Fruit fly (Drosophila melanogaster): Measurements from ENCODE around the gene CG15812.
A peak's percentile ranks its signal among the peaks of the same experiment; 100 is the strongest.

The CG15812 gene

dm6 chr3L:3197464-3197863 lies 37.7 kb downstream of the CG15812 start, which contains the start of gene CG14966 (continued):
- peak; percentile 39 for TF ChIP-seq tin (GFP tag; optimal IDR thresholded peaks at IDR 0.05)
- TF ChIP-seq maf-S (GFP tag; optimal IDR thresholded peaks at IDR 0.05), result no peak
- TF ChIP-seq mirr (GFP tag; optimal IDR thresholded peaks at IDR 0.05), result peak; percentile 30
- TF ChIP-seq seq (GFP tag; IDR thresholded peaks at IDR 0.05), result no peak
- TF ChIP-seq ssp (GFP tag; IDR thresholded peaks at IDR 0.05), result no peak
- no peak for TF ChIP-seq pb (GFP tag; optimal IDR thresholded peaks at IDR 0.05)
- no peak for TF ChIP-seq Sox100B (GFP tag; optimal IDR thresholded peaks at IDR 0.05)
- peak; percentile 66 for TF ChIP-seq CG17829 (tag; optimal IDR thresholded peaks at IDR 0.05)
- no peak for TF ChIP-seq fd64A (GFP tag; optimal IDR thresholded peaks at IDR 0.05)
- TF ChIP-seq PHDP (tag; optimal IDR thresholded peaks at IDR 0.05), result peak; percentile 1
- peak; percentile 30; the same call in 1 of the 2 replicates for TF ChIP-seq chm (GFP tag; IDR thresholded peaks at IDR 0.05)
- TF ChIP-seq Xrp1 (GFP tag; IDR thresholded peaks at IDR 0.05), result no peak
- TF ChIP-seq CG7839 (tag; optimal IDR thresholded peaks at IDR 0.05), result peak; percentile 23
- TF ChIP-seq knrl (GFP tag; IDR thresholded peaks at IDR 0.05; ENCODE audit: partially characterized antibody), result peak; percentile 88
- peak; percentile 44 for TF ChIP-seq CG2712 (tag; optimal IDR thresholded peaks at IDR 0.05)
- peak; percentile 29 for TF ChIP-seq pho (GFP tag; optimal IDR thresholded peaks at IDR 0.05)
- TF ChIP-seq Max (GFP tag; optimal IDR thresholded peaks at IDR 0.05), result peak; percentile 36
- peak; percentile 38 for TF ChIP-seq Meics (GFP tag; optimal IDR thresholded peaks at IDR 0.05)
- TF ChIP-seq grn (GFP tag; optimal IDR thresholded peaks at IDR 0.05), result peak; percentile 11
- TF ChIP-seq lbe (GFP tag; optimal IDR thresholded peaks at IDR 0.05), result peak; percentile 17
- no peak for TF ChIP-seq gce (GFP tag; IDR thresholded peaks at IDR 0.05)
- peak; percentile 45 for TF ChIP-seq CoRest (tag; optimal IDR thresholded peaks at IDR 0.05)
- TF ChIP-seq CG8290 (GFP tag; optimal IDR thresholded peaks at IDR 0.05), result peak; percentile 5
- peak in 1 of 2 experiments; percentile 71 for TF ChIP-seq CG8290 (tag; optimal IDR thresholded peaks at IDR 0.05)
- no peak for TF ChIP-seq CG4282 (GFP tag; optimal IDR thresholded peaks at IDR 0.05)
- TF ChIP-seq pros (GFP tag; optimal IDR thresholded peaks at IDR 0.05), result no peak
- no peak for TF ChIP-seq lov (optimal IDR thresholded peaks at IDR 0.05)
- no peak for TF ChIP-seq lov (GFP tag; IDR thresholded peaks at IDR 0.05)
- peak; percentile 90 for TF ChIP-seq CG34224 (GFP tag; IDR thresholded peaks at IDR 0.05; ENCODE audit: partially characterized antibody)
- peak; percentile 57; the same call in 2 of the 3 replicates for TF ChIP-seq Dbx (GFP tag; IDR thresholded peaks at IDR 0.05)
- no peak for TF ChIP-seq wek (GFP tag; optimal IDR thresholded peaks at IDR 0.05)
- TF ChIP-seq bab2 (GFP tag; optimal IDR thresholded peaks at IDR 0.05), result peak; percentile 10
- no peak for TF ChIP-seq ara (GFP tag; IDR thresholded peaks at IDR 0.05)
- peak; percentile 15 for TF ChIP-seq CG3995 (GFP tag; optimal IDR thresholded peaks at IDR 0.05)
- TF ChIP-seq Bdp1 (GFP tag; optimal IDR thresholded peaks at IDR 0.05), result no peak
- TF ChIP-seq p53 (GFP tag; optimal IDR thresholded peaks at IDR 0.05), result peak; percentile 11
- TF ChIP-seq Dad (GFP tag; optimal IDR thresholded peaks at IDR 0.05), result no peak
- TF ChIP-seq Ravus (GFP tag; IDR thresholded peaks at IDR 0.05), result no peak
- TF ChIP-seq Mes4 (GFP tag; optimal IDR thresholded peaks at IDR 0.05), result no peak
- peak; percentile 78 for TF ChIP-seq CG9932 (GFP tag; IDR thresholded peaks at IDR 0.05)
- TF ChIP-seq CG8478 (optimal IDR thresholded peaks at IDR 0.05), result no peak
- TF ChIP-seq CG11085 (GFP tag; IDR thresholded peaks at IDR 0.05), result no peak
- TF ChIP-seq Antp (GFP tag; optimal IDR thresholded peaks at IDR 0.05), result peak; percentile 22
- TF ChIP-seq CG14667 (GFP tag; IDR thresholded peaks at IDR 0.05), result no peak
- peak; percentile 96 for TF ChIP-seq scrt (GFP tag; optimal IDR thresholded peaks at IDR 0.05)
- TF ChIP-seq H15 (GFP tag; IDR thresholded peaks at IDR 0.05), result no peak
- no peak for TF ChIP-seq CG17568 (GFP tag; optimal IDR thresholded peaks at IDR 0.05)
- peak; percentile 43 for TF ChIP-seq luna (GFP tag; optimal IDR thresholded peaks at IDR 0.05)
- TF ChIP-seq hbn (GFP tag; IDR thresholded peaks at IDR 0.05; ENCODE audit: partially characterized antibody), result peak; percentile 85
- peak; percentile 84 to 98 for TF ChIP-seq crp (GFP tag; optimal IDR thresholded peaks at IDR 0.05)
- no peak for TF ChIP-seq CG18764 (GFP tag; optimal IDR thresholded peaks at IDR 0.05)
- TF ChIP-seq CG31365 (tag; optimal IDR thresholded peaks at IDR 0.05), result no peak
- TF ChIP-seq ham (GFP tag; IDR thresholded peaks at IDR 0.05), result no peak
